Fruit fly (Drosophila melanogaster): ENCODE results near the gene CG7203.

- TF ChIP-seq fd59A (GFP tag; optimal IDR thresholded peaks at IDR 0.05) (no peak), dsx (GFP tag; optimal IDR thresholded peaks at IDR 0.05; ENCODE audit: poor library complexity, severe bottlenecking) (no peak), ss (GFP tag; optimal IDR thresholded peaks at IDR 0.05) (no peak), CG8119 (GFP tag; IDR thresholded peaks at IDR 0.05) (peak; percentile 40; the same call in 1 of the 3 replicates), Sox102F (GFP tag; optimal IDR thresholded peaks at IDR 0.05) (no peak)
Measured at dm6 chr2L:7756835-7757234, 3.8 kb upstream of the CG7203 start.

Measured in whole organism, prepupa.